Worm (Caenorhabditis elegans) whole organism, L4/young adult: Measurements from ENCODE around the gene Y57G11C.22.

ENCODE experiments used
- W03F9.2 ChIP-seq: fragments of 150-350 bp; optimal IDR thresholded peaks from 2 replicates; lab custom pipeline; 2014; ENCODE audit warnings: missing biosample characterization, missing genetic modification characterization
- dao-5 ChIP-seq: sonication (generic microtip); optimal IDR thresholded peaks from 2 replicates; lab custom pipeline; 2016; ENCODE audit warnings: missing genotype, missing genetic modification characterization, moderate library complexity, missing compliant biosample characterization
- him-1 ChIP-seq: sonication (generic microtip); optimal IDR thresholded peaks from 2 replicates; lab custom pipeline; 2016; ENCODE audit warnings: missing genotype, missing genetic modification reagents, missing genetic modification characterization, missing compliant biosample characterization

The Y57G11C.22 gene

ce11 chrIV:14868560-14868959, 31.5 kb downstream of the Y57G11C.22 start:
- TF ChIP-seq dao-5 (tag; lab: Kevin White, UChicago): no peak

- TF ChIP-seq W03F9.2 (tag; lab: Kevin White, UChicago) (no peak), dao-5 (tag; lab: Kevin White, UChicago) (no peak), him-1 (no peak)
Measured at ce11 chrIV:14869844-14870433, 32.9 kb downstream of the Y57G11C.22 start.

- TF ChIP-seq dao-5 (tag; lab: Kevin White, UChicago): no peak
- TF ChIP-seq him-1: no peak
- TF ChIP-seq W03F9.2 (tag; lab: Kevin White, UChicago): no peak
Measured at ce11 chrIV:14872320-14872719, 35.3 kb downstream of the Y57G11C.22 start.

- TF ChIP-seq him-1: no peak
- no peak for TF ChIP-seq dao-5 (tag; lab: Kevin White, UChicago)
- TF ChIP-seq W03F9.2 (tag; lab: Kevin White, UChicago): no peak
Measured at ce11 chrIV:14874926-14875570, 38.0 kb downstream of the Y57G11C.22 start.

- TF ChIP-seq him-1 (no peak), dao-5 (tag; lab: Kevin White, UChicago) (no peak), W03F9.2 (tag; lab: Kevin White, UChicago) (no peak)
Measured at ce11 chrIV:14876632-14877031, 39.6 kb downstream of the Y57G11C.22 start.

- TF ChIP-seq W03F9.2 (tag; lab: Kevin White, UChicago) (no peak), dao-5 (tag; lab: Kevin White, UChicago) (no peak), him-1 (no peak)
Measured at ce11 chrIV:14877657-14878056, 40.6 kb downstream of the Y57G11C.22 start.

- TF ChIP-seq him-1 (no peak), W03F9.2 (tag; lab: Kevin White, UChicago) (no peak), dao-5 (tag; lab: Kevin White, UChicago) (no peak)
Measured at ce11 chrIV:14879184-14879583, 42.2 kb downstream of the Y57G11C.22 start, which contains the start of gene eps-8. Gene eps-8, plus strand, starts transcription at chrIV:14879484.

- TF ChIP-seq him-1: no peak
- TF ChIP-seq W03F9.2 (tag; lab: Kevin White, UChicago): no peak
- no peak for TF ChIP-seq dao-5 (tag; lab: Kevin White, UChicago)
Measured at ce11 chrIV:14883812-14884211, 46.8 kb downstream of the Y57G11C.22 start.

- TF ChIP-seq him-1 (no peak), W03F9.2 (tag; lab: Kevin White, UChicago) (no peak), dao-5 (tag; lab: Kevin White, UChicago) (no peak)
Measured at ce11 chrIV:14885584-14885983, 48.6 kb downstream of the Y57G11C.22 start.

- TF ChIP-seq W03F9.2 (tag; lab: Kevin White, UChicago) (no peak), dao-5 (tag; lab: Kevin White, UChicago) (no peak), him-1 (no peak)
Measured at ce11 chrIV:14888889-14889664, 52.1 kb downstream of the Y57G11C.22 start.

ce11 chrIV:14890914-14891313, 53.9 kb downstream of the Y57G11C.22 start:
- TF ChIP-seq him-1 (no peak), dao-5 (tag; lab: Kevin White, UChicago) (no peak), W03F9.2 (tag; lab: Kevin White, UChicago) (no peak)

- TF ChIP-seq dao-5 (tag; lab: Kevin White, UChicago) (no peak), W03F9.2 (tag; lab: Kevin White, UChicago) (no peak), him-1 (no peak)
Measured at ce11 chrIV:14891996-14892395, 55.0 kb downstream of the Y57G11C.22 start.

- TF ChIP-seq dao-5 (tag; lab: Kevin White, UChicago): no peak
- no peak for TF ChIP-seq him-1
- no peak for TF ChIP-seq W03F9.2 (tag; lab: Kevin White, UChicago)
Measured at ce11 chrIV:14894339-14894738, 57.3 kb downstream of the Y57G11C.22 start.

ce11 chrIV:14903188-14903587, 66.2 kb downstream of the Y57G11C.22 start:
- TF ChIP-seq dao-5 (tag; lab: Kevin White, UChicago) (no peak), W03F9.2 (tag; lab: Kevin White, UChicago) (no peak), him-1 (no peak)
